Worm (Caenorhabditis elegans) whole organism, midembryonic: ENCODE data around the gene cest-13.

Source experiments
- cog-1 ChIP-seq: sonication (generic microtip); optimal IDR thresholded peaks from 2 replicates; lab custom pipeline; 2016; ENCODE audit warnings: missing genetic modification characterization, missing compliant biosample characterization
- flt-1 ChIP-seq: fragments of 200-800 bp; sonication (Bioruptor generic); IDR thresholded peaks from 2 replicates; pipeline ENCODE4 v1.3.6; 2022; ENCODE audit warnings: missing genetic modification characterization, missing compliant biosample characterization
- med-1 ChIP-seq: sonication (generic microtip); optimal IDR thresholded peaks from 2 replicates; lab custom pipeline; 2017; ENCODE audit warnings: missing genetic modification characterization, mild to moderate bottlenecking, missing compliant biosample characterization, antibody characterized with exemption, missing genetic modification reagents; ENCODE audit not compliant: insufficient read depth
- tab-1 ChIP-seq: fragments of 200-800 bp; sonication (Bioruptor generic); IDR thresholded peaks from 2 replicates; pipeline ENCODE4 v1.3.6; 2022; ENCODE audit warnings: missing genetic modification characterization, missing compliant biosample characterization

ce11 chrX:13726285-13726684 is 33.8 kb upstream of the cest-13 start:
- TF ChIP-seq flt-1 (GFP tag; lab: Robert Waterston, UW) (no peak), tab-1 (GFP tag; lab: Robert Waterston, UW) (no peak), cog-1 (tag; lab: Kevin White, UChicago) (no peak), med-1 (GFP tag; lab: Kevin White, UChicago) (no peak)
